Worm (Caenorhabditis elegans) whole organism, L4 larva: ENCODE results near the gene F54H5.5.

ENCODE experiments used
- D1046.2 ChIP-seq: fragments of 200-800 bp; sonication (Bioruptor generic); IDR thresholded peaks from 2 replicates; pipeline ENCODE4 v1.3.6; 2022; ENCODE audit warnings: missing genetic modification characterization, missing compliant biosample characterization
- F26F4.8 ChIP-seq: fragments of 200-800 bp; sonication (Bioruptor generic); conservative IDR thresholded peaks from 2 replicates; pipeline ENCODE4 v1.3.6; 2022; ENCODE audit warnings: missing genetic modification characterization, missing compliant biosample characterization
- F44E2.7 ChIP-seq: fragments of 200-800 bp; sonication (Bioruptor generic); IDR thresholded peaks from 2 replicates; pipeline ENCODE4 v2.1.2; 2022; ENCODE audit warnings: missing genetic modification characterization, missing compliant biosample characterization
- F49E8.2 ChIP-seq: sonication (generic microtip); optimal IDR thresholded peaks from 2 replicates; lab custom pipeline; 2016; ENCODE audit warnings: missing compliant biosample characterization, mild to moderate bottlenecking, missing genetic modification characterization, borderline replicate concordance
- ZK546.5 ChIP-seq, 2 experiments: sonication (generic microtip); optimal IDR thresholded peaks; 2 replicates each; lab custom pipeline; 2017; ENCODE audit warnings: missing biosample characterization in 2 of 2, missing genetic modification characterization in 2 of 2
- aly-2 ChIP-seq: sonication (generic microtip); optimal IDR thresholded peaks from 2 replicates; lab custom pipeline; 2018; ENCODE audit warnings: missing biosample characterization, missing genetic modification characterization
- attf-4 ChIP-seq: sonication (generic microtip); optimal IDR thresholded peaks from 3 replicates; lab custom pipeline; 2017; ENCODE audit warnings: missing biosample characterization, missing genetic modification characterization
- ceh-20 ChIP-seq: fragments of 200-800 bp; sonication (Bioruptor generic); IDR thresholded peaks from 2 replicates; pipeline ENCODE4 v1.3.6; 2022; ENCODE audit warnings: missing genetic modification reagents, missing genetic modification characterization, missing compliant biosample characterization
- ceh-28 ChIP-seq: fragments of 150-350 bp; optimal IDR thresholded peaks from 2 replicates; lab custom pipeline; 2014; ENCODE audit warnings: missing biosample characterization, missing genetic modification reagents, missing genetic modification characterization
- ceh-32 ChIP-seq: sonication (generic microtip); optimal IDR thresholded peaks from 2 replicates; lab custom pipeline; 2016; ENCODE audit warnings: mild to moderate bottlenecking, missing genetic modification characterization, missing compliant biosample characterization; ENCODE audit not compliant: poor library complexity
- ceh-44 ChIP-seq: fragments of 200-800 bp; sonication (Bioruptor generic); IDR thresholded peaks from 2 replicates; pipeline ENCODE4 v1.3.6; 2022; ENCODE audit warnings: missing genetic modification reagents, missing genetic modification characterization, missing compliant biosample characterization
- ceh-82 ChIP-seq: sonication (generic microtip); optimal IDR thresholded peaks from 2 replicates; lab custom pipeline; 2017; ENCODE audit warnings: missing biosample characterization, missing genetic modification characterization
- ces-1 ChIP-seq: fragments of 150-350 bp; sonication (generic microtip); optimal IDR thresholded peaks from 4 replicates; lab custom pipeline; 2014; ENCODE audit warnings: missing biosample characterization, missing genetic modification reagents, missing genetic modification characterization
- daf-19 ChIP-seq: fragments of 200-800 bp; sonication (Bioruptor generic); conservative IDR thresholded peaks from 2 replicates; pipeline ENCODE4 v1.3.6; 2022; ENCODE audit warnings: missing genetic modification characterization, missing compliant biosample characterization
- dpl-1 ChIP-seq: fragments of 150-350 bp; optimal IDR thresholded peaks from 2 replicates; lab custom pipeline; 2014; ENCODE audit warnings: missing biosample characterization, missing genetic modification reagents, missing genetic modification characterization
- dve-1 ChIP-seq: sonication (generic microtip); optimal IDR thresholded peaks from 2 replicates; lab custom pipeline; 2017; ENCODE audit warnings: antibody characterized with exemption, mild to moderate bottlenecking, missing genetic modification characterization, missing compliant biosample characterization; ENCODE audit not compliant: insufficient read depth
- egl-27 ChIP-seq: sonication (generic microtip); optimal IDR thresholded peaks from 3 replicates; lab custom pipeline; 2017; ENCODE audit warnings: missing biosample characterization, missing genetic modification reagents, missing genetic modification characterization
- egl-43 ChIP-seq: fragments of 200-800 bp; sonication (Bioruptor generic); IDR thresholded peaks from 2 replicates; pipeline ENCODE4 v1.3.6; 2022; ENCODE audit warnings: missing genetic modification reagents, missing genetic modification characterization, missing compliant biosample characterization
- fkh-10 ChIP-seq: fragments of 150-350 bp; optimal IDR thresholded peaks from 2 replicates; lab custom pipeline; 2014; ENCODE audit warnings: missing biosample characterization, missing genetic modification reagents, missing genetic modification characterization
- jun-1 ChIP-seq: fragments of 150-350 bp; optimal IDR thresholded peaks from 2 replicates; lab custom pipeline; 2014; ENCODE audit warnings: missing biosample characterization, missing genetic modification reagents, missing genetic modification characterization
- lin-1 ChIP-seq: fragments of 200-800 bp; sonication (Bioruptor generic); IDR thresholded peaks from 2 replicates; pipeline ENCODE4 v1.3.6; 2022; ENCODE audit warnings: missing genetic modification reagents, missing genetic modification characterization, missing compliant biosample characterization
- lin-15B ChIP-seq: fragments of 150-350 bp; sonication (generic microtip); optimal IDR thresholded peaks from 3 replicates; lab custom pipeline; 2014; ENCODE audit warnings: missing biosample characterization, missing genetic modification characterization
- lsy-2 ChIP-seq, 2 experiments: fragments of 150-350 bp in 1 of 2; sonication (generic microtip) in 1 of 2; optimal IDR thresholded peaks; 2 replicates each; lab custom pipeline; 2014 to 2017; ENCODE audit warnings: missing biosample characterization in 2 of 2, missing genetic modification characterization in 2 of 2
- mdt-29 ChIP-seq: fragments of 200-800 bp; sonication (Bioruptor generic); IDR thresholded peaks from 2 replicates; pipeline ENCODE4 v1.3.6; 2022; ENCODE audit warnings: missing genetic modification reagents, missing genetic modification characterization, missing compliant biosample characterization
- mes-2 ChIP-seq: sonication (generic microtip); optimal IDR thresholded peaks from 2 replicates; lab custom pipeline; 2016; ENCODE audit warnings: missing genotype, mild to moderate bottlenecking, missing genetic modification characterization, missing compliant biosample characterization; ENCODE audit not compliant: poor library complexity, severe bottlenecking
- mxl-3 ChIP-seq: fragments of 200-800 bp; sonication (Bioruptor generic); optimal IDR thresholded peaks from 2 replicates; lab custom pipeline; 2018; ENCODE audit warnings: mild to moderate bottlenecking, missing genetic modification characterization, missing compliant biosample characterization
- nhr-10 ChIP-seq: fragments of 150-350 bp; optimal IDR thresholded peaks from 2 replicates; lab custom pipeline; 2014; ENCODE audit warnings: missing biosample characterization, missing genetic modification characterization
- nhr-11 ChIP-seq: fragments of 150-350 bp; optimal IDR thresholded peaks from 2 replicates; lab custom pipeline; 2014; ENCODE audit warnings: missing biosample characterization, missing genetic modification characterization
- nhr-111 ChIP-seq: fragments of 200-800 bp; sonication (Bioruptor generic); optimal IDR thresholded peaks from 2 replicates; lab custom pipeline; 2018; ENCODE audit warnings: mild to moderate bottlenecking, missing genetic modification characterization, missing compliant biosample characterization
- nhr-28 ChIP-seq: fragments of 150-350 bp; optimal IDR thresholded peaks from 2 replicates; lab custom pipeline; 2014; ENCODE audit warnings: missing biosample characterization, missing genetic modification characterization
- nhr-41 ChIP-seq: fragments of 200-800 bp; sonication (Bioruptor generic); IDR thresholded peaks from 2 replicates; pipeline ENCODE4 v1.3.6; 2022; ENCODE audit warnings: missing genetic modification reagents, missing genetic modification characterization, missing compliant biosample characterization
- nhr-48 ChIP-seq: sonication (generic microtip); optimal IDR thresholded peaks from 2 replicates; lab custom pipeline; 2016; ENCODE audit warnings: mild to moderate bottlenecking, missing genetic modification characterization, missing compliant biosample characterization
- nhr-76 ChIP-seq: fragments of 150-350 bp; optimal IDR thresholded peaks from 2 replicates; lab custom pipeline; 2014; ENCODE audit warnings: missing biosample characterization, missing genetic modification characterization
- nhr-77 ChIP-seq: fragments of 150-350 bp; optimal IDR thresholded peaks from 2 replicates; lab custom pipeline; 2014; ENCODE audit warnings: missing biosample characterization, missing genetic modification characterization
- pha-4 ChIP-seq, 2 experiments: fragments of 150-350 bp in 1 of 2; fragments of 200-800 bp in 1 of 2; sonication (Bioruptor generic) in 1 of 2; IDR thresholded peaks in 1 of 2; optimal IDR thresholded peaks in 1 of 2; 2 replicates each; pipeline versions ENCODE4 v1.3.6 to Lab custom; 2014 to 2022; ENCODE audit warnings: missing genetic modification characterization in 2 of 2, missing genetic modification reagents in 2 of 2, missing biosample characterization in 1 of 2, missing compliant biosample characterization in 1 of 2
- pqm-1 ChIP-seq: sonication (generic microtip); optimal IDR thresholded peaks from 2 replicates; lab custom pipeline; 2017; ENCODE audit warnings: missing biosample characterization, missing genetic modification characterization
- saeg-2 ChIP-seq: fragments of 200-800 bp; sonication (Bioruptor generic); IDR thresholded peaks from 2 replicates; pipeline ENCODE4 v1.3.6; 2022; ENCODE audit warnings: missing genetic modification reagents, missing genetic modification characterization, missing compliant biosample characterization
- sdz-12 ChIP-seq: fragments of 200-800 bp; sonication (Bioruptor generic); optimal IDR thresholded peaks from 2 replicates; lab custom pipeline; 2018; ENCODE audit warnings: mild to moderate bottlenecking, missing genetic modification characterization, missing compliant biosample characterization
- set-16 ChIP-seq: fragments of 200-800 bp; sonication (Bioruptor generic); IDR thresholded peaks from 2 replicates; pipeline ENCODE4 v1.3.6; 2022; ENCODE audit warnings: missing genetic modification reagents, missing genetic modification characterization, missing compliant biosample characterization
- skn-1 ChIP-seq: fragments of 150-350 bp; optimal IDR thresholded peaks from 2 replicates; lab custom pipeline; 2014; ENCODE audit warnings: missing biosample characterization, missing genetic modification characterization
- snpc-1.2 ChIP-seq: fragments of 200-800 bp; sonication (Bioruptor generic); IDR thresholded peaks from 2 replicates; pipeline ENCODE4 v1.3.6; 2022; ENCODE audit warnings: missing genetic modification reagents, missing genetic modification characterization, missing compliant biosample characterization
- spr-1 ChIP-seq: sonication (generic microtip); optimal IDR thresholded peaks from 2 replicates; lab custom pipeline; 2016; ENCODE audit warnings: mild to moderate bottlenecking, missing genetic modification characterization, missing compliant biosample characterization
- spr-3 ChIP-seq: fragments of 200-800 bp; sonication (Bioruptor generic); optimal IDR thresholded peaks from 2 replicates; lab custom pipeline; 2018; ENCODE audit warnings: mild to moderate bottlenecking, missing genetic modification characterization, missing compliant biosample characterization
- tag-97 ChIP-seq: fragments of 200-800 bp; sonication (Bioruptor generic); IDR thresholded peaks from 2 replicates; pipeline ENCODE4 v1.3.6; 2022; ENCODE audit warnings: missing genetic modification characterization, missing compliant biosample characterization
- tra-1 ChIP-seq: fragments of 200-800 bp; sonication (Bioruptor generic); IDR thresholded peaks from 2 replicates; pipeline ENCODE4 v1.3.6; 2022; ENCODE audit warnings: missing genetic modification reagents, missing genetic modification characterization, missing compliant biosample characterization
- unc-39 ChIP-seq: sonication (generic microtip); optimal IDR thresholded peaks from 2 replicates; lab custom pipeline; 2017; ENCODE audit warnings: missing biosample characterization, missing genetic modification characterization
- unc-62 ChIP-seq, 3 experiments: fragments of 150-350 bp in 1 of 3; sonication (generic microtip); optimal IDR thresholded peaks in 2 of 3; peaks in 1 of 3; 1 replicate in 1 of 3; 2 replicates in 2 of 3; lab custom pipeline; 2014 to 2017; ENCODE audit warnings: missing biosample characterization in 3 of 3, missing genetic modification characterization in 3 of 3, missing genetic modification reagents in 3 of 3, missing genotype in 1 of 3

Gene F54H5.5

ce11 chrII:6589408-6589807 lies 37.7 kb downstream of the F54H5.5 start, which contains the start of gene vps-32.1 (continued):
- TF ChIP-seq ceh-28 (tag; lab: Kevin White, UChicago) (no peak), lsy-2 (tag; optimal IDR thresholded peaks at IDR 0.05; lab: Kevin White, UChicago) (peak in 1 of 2 experiments; percentile 6), nhr-77 (tag; lab: Kevin White, UChicago) (no peak), fkh-10 (GFP tag; lab: Kevin White, UChicago) (no peak), egl-43 (GFP tag; lab: Robert Waterston, UW) (no peak), nhr-11 (tag; lab: Kevin White, UChicago) (no peak), jun-1 (tag; lab: Kevin White, UChicago) (no peak), dve-1 (tag; lab: Kevin White, UChicago) (no peak), aly-2 (no peak)
- TF ChIP-seq, all 104 proteins: peak for 6

ce11 chrII:6588605-6589292 lies 38.3 kb downstream of the F54H5.5 start, which contains the start of gene icd-1:
Gene icd-1 (minus strand): TSS chrII:6588655.
- peak; percentile 71 for TF ChIP-seq spr-3 (GFP tag; lab: Kevin White, UChicago)
- no peak for TF ChIP-seq ceh-82
- no peak for TF ChIP-seq ces-1 (GFP tag; lab: Kevin White, UChicago)
- peak; percentile 58; the same call in 1 of the 2 replicates for TF ChIP-seq D1046.2
- TF ChIP-seq nhr-77 (tag; lab: Kevin White, UChicago) = peak; percentile 96
- TF ChIP-seq egl-27 = no peak
- TF ChIP-seq dpl-1 (GFP tag; lab: Kevin White, UChicago) = peak; percentile 83
- TF ChIP-seq mdt-29 (GFP tag; lab: Robert Waterston, UW) = peak; percentile 88
- peak; percentile 62; the same call in 1 of the 2 replicates for TF ChIP-seq nhr-41 (GFP tag; lab: Robert Waterston, UW)
- peak; percentile 78 for TF ChIP-seq saeg-2 (GFP tag; lab: Robert Waterston, UW)
- TF ChIP-seq lin-1 (GFP tag; lab: Robert Waterston, UW) = peak; percentile 92
- TF ChIP-seq set-16 (GFP tag; lab: Robert Waterston, UW) = peak; percentile 38; the same call in 1 of the 2 replicates
- peak; percentile 72 for TF ChIP-seq mxl-3 (GFP tag; lab: Kevin White, UChicago)
- TF ChIP-seq tra-1 (GFP tag; lab: Robert Waterston, UW) = peak; percentile 81
- TF ChIP-seq attf-4 (tag; lab: Kevin White, UChicago) = no peak
- TF ChIP-seq mes-2 = peak; percentile 92
- peak; percentile 17 for TF ChIP-seq ceh-32 (tag; lab: Kevin White, UChicago)
- no peak for TF ChIP-seq F26F4.8 (GFP tag; lab: Robert Waterston, UW)
- TF ChIP-seq daf-19 = peak; percentile 88
- TF ChIP-seq pqm-1 (tag; lab: Kevin White, UChicago) = peak; percentile 10
- TF ChIP-seq F49E8.2 = peak; percentile 84
- TF ChIP-seq nhr-76 = peak; percentile 55
- peak; percentile 92 for TF ChIP-seq nhr-48 (tag; lab: Kevin White, UChicago)
- TF ChIP-seq ceh-20 (GFP tag; lab: Robert Waterston, UW) = peak; percentile 89
- peak; percentile 72 for TF ChIP-seq nhr-10 (tag; lab: Kevin White, UChicago)
- TF ChIP-seq nhr-28 (tag; lab: Kevin White, UChicago) = peak; percentile 90
- peak; percentile 94 for TF ChIP-seq pha-4 (GFP tag; IDR thresholded peaks at IDR 0.05; lab: Robert Waterston, UW)
- TF ChIP-seq pha-4 (tag; optimal IDR thresholded peaks at IDR 0.05; lab: Kevin White, UChicago) = peak; percentile 79
- peak; percentile 81 for TF ChIP-seq spr-1 (tag; lab: Kevin White, UChicago)
- TF ChIP-seq sdz-12 (GFP tag; lab: Kevin White, UChicago) = no peak
- TF ChIP-seq F44E2.7 (GFP tag; lab: Robert Waterston, UW) = no peak
- TF ChIP-seq nhr-111 (GFP tag; lab: Kevin White, UChicago) = no peak
- 0 out of 2 replicates have a peak, but pooled peaks have one; percentile 30 for TF ChIP-seq ceh-44 (GFP tag; lab: Robert Waterston, UW)
- TF ChIP-seq unc-39 (tag; lab: Kevin White, UChicago) = no peak
- TF ChIP-seq lin-15B (tag; lab: Kevin White, UChicago) = peak; percentile 58
- peak in 1 of 2 experiments; percentile 98 for TF ChIP-seq unc-62 (GFP tag; optimal IDR thresholded peaks at IDR 0.05 in 1 of 2; lab: Kevin White, UChicago)
- TF ChIP-seq unc-62 (tag; optimal IDR thresholded peaks at IDR 0.05; lab: Kevin White, UChicago) = no peak
- no peak for TF ChIP-seq skn-1 (tag; lab: Kevin White, UChicago)
- TF ChIP-seq tag-97 (GFP tag; lab: Robert Waterston, UW) = 0 out of 2 replicates have a peak, but pooled peaks have one; percentile 37
- TF ChIP-seq ZK546.5 (tag; optimal IDR thresholded peaks at IDR 0.05; lab: Kevin White, UChicago) = peak in 1 of 2 experiments; percentile 51
- peak; percentile 64 for TF ChIP-seq snpc-1.2 (GFP tag; lab: Robert Waterston, UW)
